Fruit fly (Drosophila melanogaster) whole organism, embryonic: ENCODE measurements around the gene FASN3.

Source experiments
- CG14860 ChIP-seq: fragments of 200-800 bp; sonication (Bioruptor generic); IDR thresholded peaks from 3 replicates; pipeline ENCODE4 v1.3.6; 2022; ENCODE audit warnings: missing biosample characterization, missing genetic modification characterization; ENCODE audit not compliant: partially characterized antibody
- NfI ChIP-seq: fragments of 200-800 bp; sonication (Bioruptor generic); optimal IDR thresholded peaks from 3 replicates; lab custom pipeline; 2018; ENCODE audit warnings: missing biosample characterization, mild to moderate bottlenecking, missing genetic modification characterization, moderate library complexity
- Sry-β ChIP-seq: fragments of 200-800 bp; sonication (Bioruptor generic); optimal IDR thresholded peaks from 2 replicates; lab custom pipeline; 2018; ENCODE audit warnings: missing biosample characterization, mild to moderate bottlenecking, missing genetic modification characterization, moderate library complexity
- croc ChIP-seq: fragments of 200-800 bp; sonication (Bioruptor generic); conservative IDR thresholded peaks from 3 replicates; pipeline ENCODE4 v1.3.6; 2022; ENCODE audit warnings: missing biosample characterization, missing genetic modification characterization
- exex ChIP-seq: fragments of 200-800 bp; sonication (Bioruptor generic); optimal IDR thresholded peaks from 4 replicates; lab custom pipeline; 2018; ENCODE audit warnings: missing biosample characterization, mild to moderate bottlenecking, missing genetic modification characterization, moderate library complexity

DNA sequence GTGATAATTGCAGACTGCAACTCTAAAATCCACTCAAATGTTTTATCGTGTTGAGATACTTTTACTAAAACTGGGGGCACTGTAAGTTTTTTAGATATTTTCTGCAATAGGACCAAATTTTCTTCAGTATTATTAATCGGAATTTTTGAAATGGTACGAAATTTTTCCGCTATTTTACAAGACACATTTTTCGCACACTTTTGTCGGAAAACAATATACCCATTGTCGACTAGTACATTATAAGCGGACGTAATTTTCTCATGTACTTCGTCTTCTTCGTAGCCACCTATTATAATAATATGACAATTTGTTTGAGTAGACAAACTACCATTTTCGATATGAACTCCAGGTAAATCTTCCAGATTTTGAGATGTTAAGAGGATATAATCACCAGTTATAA, 5.9 kb downstream of the FASN3 start:
- no peak for TF ChIP-seq CG14860 (GFP tag; lab: Robert Waterston, UW)
- no peak for TF ChIP-seq NfI (GFP tag; lab: Kevin White, UChicago)
- no peak for TF ChIP-seq croc
- no peak for TF ChIP-seq Sry-β (GFP tag; lab: Kevin White, UChicago)
- no peak for TF ChIP-seq exex (tag; lab: Kevin White, UChicago)
